Fruit fly (Drosophila melanogaster): ENCODE data around the gene shtd.
A peak's percentile ranks its signal among the peaks of the same experiment; 100 is the strongest.

DNA sequence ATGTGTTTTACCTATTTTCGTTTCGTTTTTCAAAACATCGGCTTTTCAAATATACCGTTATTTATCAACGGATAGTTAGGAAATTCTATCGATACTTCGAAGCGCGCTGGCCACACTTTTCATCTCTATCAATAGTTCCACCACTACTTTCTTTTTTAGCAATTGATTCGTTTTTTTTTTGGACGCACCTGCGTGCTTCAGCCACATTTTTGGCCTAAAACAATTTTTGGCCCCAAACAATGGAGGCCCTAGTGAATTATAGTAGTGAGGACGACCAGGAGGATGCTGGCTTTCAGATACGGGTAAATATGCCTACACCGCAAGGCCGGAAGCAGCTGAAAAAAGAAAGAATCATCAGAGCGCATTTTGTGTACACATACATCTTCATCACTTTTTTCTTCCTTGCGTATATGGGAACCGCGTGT, 20.0 kb upstream of the shtd start, which contains the start of gene CG6340:
- TF ChIP-seq NK7.1 (GFP tag; optimal IDR thresholded peaks at IDR 0.05) (no peak), CG14050 (GFP tag; IDR thresholded peaks at IDR 0.05) (no peak), knrl (GFP tag; IDR thresholded peaks at IDR 0.05; ENCODE audit: partially characterized antibody) (peak; percentile 78), Nf-YA (GFP tag; IDR thresholded peaks at IDR 0.05) (no peak), az2 (GFP tag; optimal IDR thresholded peaks at IDR 0.05) (no peak), fru (optimal IDR thresholded peaks at IDR 0.05) (no peak), cas (GFP tag; IDR thresholded peaks at IDR 0.05) (no peak), Antp (GFP tag; optimal IDR thresholded peaks at IDR 0.05) (no peak), CG17829 (tag; optimal IDR thresholded peaks at IDR 0.05) (no peak), CG12744 (GFP tag; optimal IDR thresholded peaks at IDR 0.05) (no peak)

All from whole organism, embryonic.